Worm (Caenorhabditis elegans) whole organism, mixed stage, embryonic: ENCODE data around the gene str-188.

ENCODE experiments used
- elt-3 ChIP-seq: fragments of 150-350 bp; optimal IDR thresholded peaks from 2 replicates; lab custom pipeline; 2014; ENCODE audit warnings: missing biosample characterization, missing genetic modification characterization
- nhr-237 ChIP-seq: fragments of 150-350 bp; optimal IDR thresholded peaks from 2 replicates; lab custom pipeline; 2014; ENCODE audit warnings: missing biosample characterization, missing genetic modification characterization
- unc-62 ChIP-seq: fragments of 150-350 bp; optimal IDR thresholded peaks from 2 replicates; lab custom pipeline; 2014; ENCODE audit warnings: missing biosample characterization, missing genetic modification reagents, missing genetic modification characterization

DNA sequence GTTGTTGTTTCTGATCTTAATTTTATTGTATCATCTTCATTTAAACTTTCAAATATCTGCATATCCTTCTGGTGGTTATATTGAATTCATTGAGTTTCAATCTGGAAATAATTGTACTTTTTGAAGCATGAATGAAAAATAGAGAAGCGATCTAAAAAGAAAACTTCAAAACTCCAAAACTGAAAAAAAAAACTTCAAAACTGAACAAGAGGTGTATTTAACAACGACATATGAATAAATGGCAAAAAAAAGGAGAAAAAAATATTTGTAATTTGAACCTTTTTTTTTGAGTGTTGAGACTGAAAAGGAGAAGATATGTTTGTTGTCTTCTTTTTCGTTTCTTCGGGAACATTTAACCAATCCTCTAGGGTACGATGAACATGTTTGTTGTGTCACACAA is 41.4 kb downstream of the str-188 start, which contains the start of gene F58E6.11:
- TF ChIP-seq elt-3 (tag; lab: Kevin White, UChicago) (no peak), nhr-237 (tag; lab: Kevin White, UChicago) (no peak), unc-62 (GFP tag; lab: Kevin White, UChicago) (no peak)
